Worm (Caenorhabditis elegans) whole organism, L1 larva: ENCODE data around the gene Y32H12A.6.

ENCODE experiments used
- alr-1 ChIP-seq: fragments of 200-800 bp; sonication (Bioruptor generic); optimal IDR thresholded peaks from 2 replicates; lab custom pipeline; 2018; ENCODE audit warnings: borderline replicate concordance, mild to moderate bottlenecking, missing genetic modification characterization, missing compliant biosample characterization
- aly-2 ChIP-seq: fragments of 150-350 bp; optimal IDR thresholded peaks from 2 replicates; lab custom pipeline; 2014; ENCODE audit warnings: missing biosample characterization, missing genetic modification characterization
- nhr-12 ChIP-seq: sonication (generic microtip); optimal IDR thresholded peaks from 2 replicates; lab custom pipeline; 2017; ENCODE audit warnings: missing biosample characterization, missing genetic modification characterization
- unc-62 ChIP-seq: fragments of 150-350 bp; optimal IDR thresholded peaks from 2 replicates; lab custom pipeline; 2014; ENCODE audit warnings: missing biosample characterization, missing genetic modification reagents, missing genetic modification characterization

- no peak for TF ChIP-seq aly-2
- TF ChIP-seq unc-62 (GFP tag; lab: Kevin White, UChicago) = no peak
- no peak for TF ChIP-seq nhr-12 (tag; lab: Kevin White, UChicago)
- no peak for TF ChIP-seq alr-1 (tag; lab: Kevin White, UChicago)
Observed at ce11 chrIII:5423665-5424133, 41.7 kb upstream of the Y32H12A.6 start, which contains the start of gene dnj-24.
